Worm (Caenorhabditis elegans) whole organism, L2 larva: ENCODE data around the gene cor-1.

ENCODE experiments used
- C34F6.9 ChIP-seq: fragments of 150-350 bp; optimal IDR thresholded peaks from 2 replicates; lab custom pipeline; 2014; ENCODE audit warnings: missing biosample characterization, missing genetic modification characterization
- F13H6.1 ChIP-seq: sonication (generic microtip); optimal IDR thresholded peaks from 2 replicates; lab custom pipeline; 2016; ENCODE audit warnings: missing genetic modification characterization, missing compliant biosample characterization
- Y55F3AM.14 ChIP-seq: fragments of 200-800 bp; sonication (Bioruptor generic); optimal IDR thresholded peaks from 2 replicates; lab custom pipeline; 2018; ENCODE audit warnings: mild to moderate bottlenecking, missing genetic modification characterization, missing compliant biosample characterization
- ZK546.5 ChIP-seq: sonication (generic microtip); optimal IDR thresholded peaks from 2 replicates; lab custom pipeline; 2017; ENCODE audit warnings: missing biosample characterization, missing genetic modification characterization
- alr-1 ChIP-seq: fragments of 150-350 bp; optimal IDR thresholded peaks from 2 replicates; lab custom pipeline; 2014; ENCODE audit warnings: missing biosample characterization, missing genetic modification characterization
- aly-2 ChIP-seq: fragments of 150-350 bp; optimal IDR thresholded peaks from 2 replicates; lab custom pipeline; 2014; ENCODE audit warnings: missing biosample characterization, missing genetic modification characterization
- blmp-1 ChIP-seq: sonication (generic microtip); optimal IDR thresholded peaks from 2 replicates; lab custom pipeline; 2017; ENCODE audit warnings: missing genetic modification characterization, mild to moderate bottlenecking, missing compliant biosample characterization, antibody characterized with exemption, moderate library complexity; ENCODE audit not compliant: insufficient read depth
- ceh-16 ChIP-seq: fragments of 150-350 bp; optimal IDR thresholded peaks from 2 replicates; lab custom pipeline; 2014; ENCODE audit warnings: missing biosample characterization, missing genetic modification characterization
- ceh-82 ChIP-seq: fragments of 150-350 bp; optimal IDR thresholded peaks from 2 replicates; lab custom pipeline; 2014; ENCODE audit warnings: missing biosample characterization, missing genetic modification characterization
- crh-2 ChIP-seq: sonication (generic microtip); optimal IDR thresholded peaks from 2 replicates; lab custom pipeline; 2017; ENCODE audit warnings: missing biosample characterization, missing genetic modification characterization
- dmd-4 ChIP-seq: sonication (generic microtip); optimal IDR thresholded peaks from 2 replicates; lab custom pipeline; 2017; ENCODE audit warnings: missing biosample characterization, missing genetic modification characterization
- egl-27 ChIP-seq: sonication (generic microtip); optimal IDR thresholded peaks from 3 replicates; lab custom pipeline; 2017; ENCODE audit warnings: missing biosample characterization, missing genetic modification reagents, missing genetic modification characterization
- elt-1 ChIP-seq: fragments of 150-350 bp; optimal IDR thresholded peaks from 2 replicates; lab custom pipeline; 2014; ENCODE audit warnings: missing biosample characterization, missing genetic modification characterization
- elt-3 ChIP-seq: sonication (generic microtip); optimal IDR thresholded peaks from 2 replicates; lab custom pipeline; 2017; ENCODE audit warnings: missing biosample characterization, missing genetic modification characterization
- gmeb-1 ChIP-seq: fragments of 150-350 bp; optimal IDR thresholded peaks from 2 replicates; lab custom pipeline; 2014; ENCODE audit warnings: missing biosample characterization, missing genetic modification characterization
- lin-11 ChIP-seq: fragments of 150-350 bp; sonication (generic microtip); optimal IDR thresholded peaks from 2 replicates; lab custom pipeline; 2014; ENCODE audit warnings: missing biosample characterization, missing genetic modification characterization, inconsistent platforms, mixed read lengths
- lin-13 ChIP-seq: fragments of 150-350 bp; optimal IDR thresholded peaks from 2 replicates; lab custom pipeline; 2014; ENCODE audit warnings: missing biosample characterization, missing genetic modification reagents, missing genetic modification characterization
- lin-39 ChIP-seq: fragments of 150-350 bp; optimal IDR thresholded peaks from 2 replicates; lab custom pipeline; 2014; ENCODE audit warnings: missing biosample characterization, missing genetic modification reagents, missing genetic modification characterization
- lsy-2 ChIP-seq, 2 experiments: fragments of 150-350 bp in 1 of 2; sonication (generic microtip) in 1 of 2; optimal IDR thresholded peaks; 2 replicates each; lab custom pipeline; 2014 to 2017; ENCODE audit warnings: missing biosample characterization in 2 of 2, missing genetic modification characterization in 2 of 2
- mab-5 ChIP-seq: fragments of 150-350 bp; optimal IDR thresholded peaks from 2 replicates; lab custom pipeline; 2014; ENCODE audit warnings: missing biosample characterization, missing genetic modification characterization
- mbf-1 ChIP-seq: sonication (generic microtip); optimal IDR thresholded peaks from 2 replicates; lab custom pipeline; 2017; ENCODE audit warnings: missing biosample characterization, missing genetic modification characterization
- mdl-1 ChIP-seq, 2 experiments: fragments of 150-350 bp in 1 of 2; sonication (generic microtip) in 1 of 2; optimal IDR thresholded peaks; 2 replicates each; lab custom pipeline; 2017; ENCODE audit warnings: missing biosample characterization in 2 of 2, missing genetic modification characterization in 2 of 2
- nhr-10 ChIP-seq: sonication (generic microtip); optimal IDR thresholded peaks from 2 replicates; lab custom pipeline; 2017; ENCODE audit warnings: missing biosample characterization, missing genetic modification characterization
- nhr-11 ChIP-seq: fragments of 150-350 bp; optimal IDR thresholded peaks from 2 replicates; lab custom pipeline; 2014; ENCODE audit warnings: missing biosample characterization, missing genetic modification characterization
- nhr-12 ChIP-seq: fragments of 150-350 bp; optimal IDR thresholded peaks from 2 replicates; lab custom pipeline; 2014; ENCODE audit warnings: missing biosample characterization, missing genetic modification characterization
- nhr-129 ChIP-seq: fragments of 150-350 bp; optimal IDR thresholded peaks from 2 replicates; lab custom pipeline; 2014; ENCODE audit warnings: missing biosample characterization, missing genetic modification characterization
- nhr-21 ChIP-seq: fragments of 150-350 bp; optimal IDR thresholded peaks from 2 replicates; lab custom pipeline; 2014; ENCODE audit warnings: missing biosample characterization, missing genetic modification characterization
- nhr-23 ChIP-seq: fragments of 150-350 bp; optimal IDR thresholded peaks from 2 replicates; lab custom pipeline; 2014; ENCODE audit warnings: missing biosample characterization, missing genetic modification reagents, missing genetic modification characterization
- nhr-237 ChIP-seq: fragments of 150-350 bp; optimal IDR thresholded peaks from 2 replicates; lab custom pipeline; 2014; ENCODE audit warnings: missing biosample characterization, missing genetic modification characterization
- nhr-25 ChIP-seq: fragments of 150-350 bp; sonication (generic microtip); optimal IDR thresholded peaks from 3 replicates; lab custom pipeline; 2014; ENCODE audit warnings: missing biosample characterization, missing genetic modification characterization
- nhr-6 ChIP-seq: fragments of 150-350 bp; optimal IDR thresholded peaks from 2 replicates; lab custom pipeline; 2014; ENCODE audit warnings: missing biosample characterization, missing genetic modification characterization
- nhr-77 ChIP-seq: fragments of 150-350 bp; optimal IDR thresholded peaks from 2 replicates; lab custom pipeline; 2014; ENCODE audit warnings: missing biosample characterization, missing genetic modification characterization
- sem-4 ChIP-seq: fragments of 150-350 bp; optimal IDR thresholded peaks from 2 replicates; lab custom pipeline; 2014; ENCODE audit warnings: missing biosample characterization, missing genetic modification reagents, missing genetic modification characterization
- skn-1 ChIP-seq: sonication (generic microtip); optimal IDR thresholded peaks from 2 replicates; lab custom pipeline; 2017; ENCODE audit warnings: missing biosample characterization, missing genetic modification characterization
- sma-3 ChIP-seq: sonication (generic microtip); optimal IDR thresholded peaks from 2 replicates; lab custom pipeline; 2016; ENCODE audit warnings: missing genetic modification reagents, missing genetic modification characterization, missing compliant biosample characterization
- sma-9 ChIP-seq, 2 experiments: fragments of 150-350 bp in 1 of 2; sonication (generic microtip) in 1 of 2; optimal IDR thresholded peaks; 2 replicates each; lab custom pipeline; 2014 to 2016; ENCODE audit warnings: missing genetic modification characterization in 2 of 2, mild to moderate bottlenecking in 1 of 2, missing biosample characterization in 1 of 2, missing compliant biosample characterization in 1 of 2, missing genetic modification reagents in 1 of 2, moderate library complexity in 1 of 2
- unc-39 ChIP-seq: fragments of 150-350 bp; optimal IDR thresholded peaks from 2 replicates; lab custom pipeline; 2014; ENCODE audit warnings: missing biosample characterization, missing genetic modification characterization
- unc-55 ChIP-seq: fragments of 150-350 bp; sonication (generic microtip); optimal IDR thresholded peaks from 3 replicates; lab custom pipeline; 2014; ENCODE audit warnings: missing biosample characterization, missing genetic modification reagents, missing genetic modification characterization
- unc-62 ChIP-seq: fragments of 150-350 bp; optimal IDR thresholded peaks from 2 replicates; lab custom pipeline; 2014; ENCODE audit warnings: missing biosample characterization, missing genetic modification reagents, missing genetic modification characterization
- zag-1 ChIP-seq: fragments of 150-350 bp; optimal IDR thresholded peaks from 2 replicates; lab custom pipeline; 2014; ENCODE audit warnings: missing biosample characterization, missing genetic modification characterization
- ztf-1 ChIP-seq: fragments of 200-800 bp; sonication (Bioruptor generic); conservative IDR thresholded peaks from 2 replicates; pipeline ENCODE4 v1.3.6; 2022; ENCODE audit warnings: missing genetic modification characterization, missing compliant biosample characterization
- ztf-11 ChIP-seq: sonication (generic microtip); optimal IDR thresholded peaks from 2 replicates; lab custom pipeline; 2017; ENCODE audit warnings: missing biosample characterization, missing genetic modification characterization
- ztf-4 ChIP-seq: fragments of 150-350 bp; optimal IDR thresholded peaks from 2 replicates; lab custom pipeline; 2014; ENCODE audit warnings: missing biosample characterization, missing genetic modification characterization

The cor-1 gene

DNA sequence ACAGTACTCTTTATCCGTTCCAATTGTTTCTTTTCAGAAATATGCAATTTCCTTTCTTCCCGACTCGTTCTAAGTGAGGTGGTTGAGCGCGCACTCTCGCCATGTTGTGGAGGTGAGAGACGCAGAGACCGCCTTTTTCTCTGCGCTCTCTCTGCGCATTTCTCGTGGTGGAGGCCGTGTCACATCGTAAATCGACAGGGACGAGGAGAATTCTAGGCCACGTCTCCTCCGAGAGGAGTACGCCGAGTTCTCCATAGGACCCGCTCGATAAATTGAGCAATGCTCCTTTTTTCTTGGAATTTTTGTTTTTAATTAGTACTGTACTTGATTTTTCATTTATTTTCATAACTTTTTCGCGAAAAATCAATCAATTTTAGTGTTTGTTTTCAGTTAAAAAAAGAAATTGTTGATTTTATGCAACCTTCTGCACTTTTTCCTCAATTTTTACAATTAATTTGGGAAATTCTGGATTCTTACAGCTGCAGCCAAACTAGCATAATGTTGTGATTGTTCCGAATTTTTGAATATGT is 21.9 kb downstream of the cor-1 start, which contains the start of gene cnk-1 (continued):
- TF ChIP-seq Y55F3AM.14 (no peak), mbf-1 (tag; lab: Kevin White, UChicago) (no peak)

DNA sequence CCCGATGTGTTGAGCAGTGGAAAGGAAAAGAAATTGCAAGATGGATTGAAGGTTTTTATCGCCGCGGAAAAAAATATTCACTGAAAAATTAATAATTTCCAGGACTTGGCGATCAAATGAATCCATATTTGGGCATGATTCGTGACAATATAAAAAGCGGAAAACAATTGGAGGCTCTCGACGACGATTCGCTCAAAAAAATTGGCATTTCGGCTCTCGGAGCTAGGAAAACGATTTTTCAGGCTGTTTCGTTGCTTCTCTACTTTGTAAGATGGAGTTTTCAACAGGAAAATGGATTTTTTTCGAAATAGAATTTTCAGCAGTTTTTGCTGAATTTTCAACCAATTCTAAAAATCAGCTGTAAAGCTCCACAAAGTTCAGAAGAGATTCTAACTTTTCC is 22.9 kb downstream of the cor-1 start:
- TF ChIP-seq ceh-16 (tag; lab: Kevin White, UChicago) (no peak), unc-62 (GFP tag; lab: Kevin White, UChicago) (no peak), ztf-4 (tag; lab: Kevin White, UChicago) (no peak), unc-55 (GFP tag; lab: Kevin White, UChicago) (no peak), zag-1 (tag; lab: Kevin White, UChicago) (no peak), blmp-1 (tag; lab: Kevin White, UChicago) (no peak), C34F6.9 (tag; lab: Kevin White, UChicago) (no peak), nhr-10 (tag; lab: Kevin White, UChicago) (no peak), unc-39 (no peak), nhr-237 (tag; lab: Kevin White, UChicago) (no peak), nhr-25 (tag; lab: Kevin White, UChicago) (no peak)

DNA sequence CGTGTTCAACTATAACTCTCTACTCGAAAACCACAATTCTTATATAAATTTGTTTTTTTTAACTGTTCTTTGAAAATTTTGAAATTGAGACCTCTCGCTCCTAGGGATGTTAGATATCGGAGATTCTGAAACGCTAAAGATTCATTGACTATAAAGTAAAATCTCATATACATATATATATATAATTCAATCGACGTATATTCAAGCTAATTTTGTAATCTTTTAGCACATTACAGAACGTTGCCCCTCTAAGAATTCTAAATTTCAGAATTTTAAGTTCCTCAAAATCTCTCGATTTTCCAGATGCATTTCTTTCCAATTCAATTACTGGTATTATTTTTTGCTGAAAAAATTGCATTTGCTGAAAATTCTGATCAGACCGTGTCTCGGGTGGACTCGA is 29.9 kb downstream of the cor-1 start, which contains the start of gene pad-2:
pad-2 (plus strand) TSS at position 301 of the 400 bp plus-strand sequence.
- TF ChIP-seq unc-62 (GFP tag; lab: Kevin White, UChicago) (no peak), elt-1 (no peak), zag-1 (tag; lab: Kevin White, UChicago) (no peak), nhr-21 (tag; lab: Kevin White, UChicago) (no peak), ztf-1 (no peak), mdl-1 (tag; optimal IDR thresholded peaks at IDR 0.05; lab: Kevin White, UChicago) (no peak), ztf-11 (tag; lab: Kevin White, UChicago) (no peak)

DNA sequence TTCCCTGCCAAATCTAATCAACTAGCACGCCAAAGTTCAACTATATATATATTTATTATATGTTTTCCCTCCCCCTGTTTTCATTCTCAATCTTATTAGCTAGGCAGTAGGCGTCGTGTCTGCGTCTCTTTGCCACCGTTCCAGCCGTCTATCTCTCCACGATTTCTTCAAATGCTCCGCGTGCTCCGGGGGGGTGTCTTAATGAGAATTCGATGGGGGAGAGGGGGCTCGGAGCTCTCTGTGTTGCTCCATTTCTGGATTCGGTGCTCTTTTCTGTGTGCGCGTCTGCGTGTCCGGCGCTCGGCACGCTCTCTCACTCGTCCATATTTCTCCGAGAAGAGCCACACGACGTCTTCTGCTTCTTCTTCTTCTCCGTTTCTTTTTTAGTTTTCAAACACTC is 35.3 kb downstream of the cor-1 start:
- TF ChIP-seq blmp-1 (tag; lab: Kevin White, UChicago) (no peak), ceh-82 (tag; lab: Kevin White, UChicago) (peak; percentile 22), unc-55 (GFP tag; lab: Kevin White, UChicago) (peak; percentile 75), lin-11 (tag; lab: Kevin White, UChicago) (peak; percentile 65), alr-1 (tag; lab: Kevin White, UChicago) (no peak), nhr-6 (tag; lab: Kevin White, UChicago) (peak; percentile 33), skn-1 (tag; lab: Kevin White, UChicago) (no peak), ztf-4 (tag; lab: Kevin White, UChicago) (peak; percentile 15), egl-27 (peak; percentile 72), nhr-11 (tag; lab: Kevin White, UChicago) (no peak), mdl-1 (tag; optimal IDR thresholded peaks at IDR 0.05; lab: Kevin White, UChicago) (peak; percentile 61 to 92), nhr-237 (tag; lab: Kevin White, UChicago) (no peak), nhr-23 (tag; lab: Kevin White, UChicago) (no peak), nhr-25 (tag; lab: Kevin White, UChicago) (no peak), sma-9 (GFP tag; optimal IDR thresholded peaks at IDR 0.05; lab: Kevin White, UChicago) (peak; percentile 48), sma-9 (tag; optimal IDR thresholded peaks at IDR 0.05; lab: Kevin White, UChicago) (no peak), lsy-2 (tag; optimal IDR thresholded peaks at IDR 0.05; lab: Kevin White, UChicago) (peak in 1 of 2 experiments; percentile 71), ztf-11 (tag; lab: Kevin White, UChicago) (no peak), elt-3 (tag; lab: Kevin White, UChicago) (no peak), sem-4 (tag; lab: Kevin White, UChicago) (peak; percentile 56), zag-1 (tag; lab: Kevin White, UChicago) (peak; percentile 90), nhr-77 (tag; lab: Kevin White, UChicago) (no peak), nhr-21 (tag; lab: Kevin White, UChicago) (no peak), nhr-129 (tag; lab: Kevin White, UChicago) (peak; percentile 17), ztf-1 (no peak), aly-2 (tag; lab: Kevin White, UChicago) (no peak), dmd-4 (tag; lab: Kevin White, UChicago) (no peak), Y55F3AM.14 (peak; percentile 54), C34F6.9 (tag; lab: Kevin White, UChicago) (peak; percentile 77), crh-2 (tag; lab: Kevin White, UChicago) (peak; percentile 57), mbf-1 (tag; lab: Kevin White, UChicago) (no peak), lin-13 (GFP tag; lab: Kevin White, UChicago) (peak; percentile 73), ZK546.5 (tag; lab: Kevin White, UChicago) (no peak), gmeb-1 (tag; lab: Kevin White, UChicago) (no peak), sma-3 (GFP tag; lab: Kevin White, UChicago) (no peak), lin-39 (tag; lab: Kevin White, UChicago) (no peak), unc-62 (GFP tag; lab: Kevin White, UChicago) (no peak), mab-5 (tag; lab: Kevin White, UChicago) (peak; percentile 66), F13H6.1 (tag; lab: Kevin White, UChicago) (peak; percentile 69), nhr-12 (no peak)
